Fruit fly (Drosophila melanogaster) whole organism, embryonic: ENCODE measurements around the gene CG31161.
A peak's percentile ranks its signal among the peaks of the same experiment; 100 is the strongest.

Experiments
- Bgb ChIP-seq: fragments of 200-800 bp; sonication (Bioruptor generic); IDR thresholded peaks from 2 replicates; pipeline ENCODE4 v1.3.6; 2022; ENCODE audit warnings: missing biosample characterization, missing genetic modification characterization; ENCODE audit not compliant: partially characterized antibody
- CG10209 ChIP-seq: fragments of 200-800 bp; sonication (Bioruptor generic); optimal IDR thresholded peaks from 3 replicates; lab custom pipeline; 2017; ENCODE audit warnings: missing biosample characterization, mild to moderate bottlenecking, missing genetic modification characterization, missing genetic modification reagents
- CG11560 ChIP-seq: fragments of 200-800 bp; sonication (Bioruptor generic); IDR thresholded peaks from 3 replicates; pipeline ENCODE4 v1.3.6; 2022; ENCODE audit warnings: missing biosample characterization, missing genetic modification characterization
- CG12219 ChIP-seq: fragments of 200-800 bp; sonication (Bioruptor generic); optimal IDR thresholded peaks from 3 replicates; lab custom pipeline; 2018; ENCODE audit warnings: missing biosample characterization, mild to moderate bottlenecking, missing genetic modification characterization
- CG12769 ChIP-seq: fragments of 200-800 bp; sonication (Bioruptor generic); optimal IDR thresholded peaks from 2 replicates; lab custom pipeline; 2019; ENCODE audit warnings: missing biosample characterization, mild to moderate bottlenecking, missing genetic modification characterization, moderate library complexity
- CG14667 ChIP-seq: fragments of 200-800 bp; sonication (Bioruptor generic); IDR thresholded peaks from 2 replicates; pipeline ENCODE4 v1.3.6; 2022; ENCODE audit warnings: missing biosample characterization, missing genetic modification characterization
- CG14710 ChIP-seq: fragments of 200-800 bp; sonication (Bioruptor generic); optimal IDR thresholded peaks from 3 replicates; lab custom pipeline; 2019; ENCODE audit warnings: missing biosample characterization, mild to moderate bottlenecking, missing genetic modification characterization, moderate library complexity
- CG2116 ChIP-seq: fragments of 200-800 bp; sonication (Bioruptor generic); optimal IDR thresholded peaks from 3 replicates; lab custom pipeline; 2018; ENCODE audit warnings: missing biosample characterization, mild to moderate bottlenecking, missing genetic modification characterization
- CG32532 ChIP-seq: fragments of 200-800 bp; sonication (Bioruptor generic); IDR thresholded peaks from 2 replicates; pipeline ENCODE4 v1.3.6; 2022; ENCODE audit warnings: missing biosample characterization, missing genetic modification characterization
- CG32767 ChIP-seq: fragments of 200-800 bp; sonication (Bioruptor generic); IDR thresholded peaks from 2 replicates; pipeline ENCODE4 v1.3.6; 2022; ENCODE audit warnings: missing biosample characterization, missing genetic modification characterization
- CG3281 ChIP-seq: fragments of 200-800 bp; sonication (Bioruptor generic); optimal IDR thresholded peaks from 3 replicates; lab custom pipeline; 2017; ENCODE audit warnings: missing biosample characterization, mild to moderate bottlenecking, missing genetic modification characterization
- CG34224 ChIP-seq: fragments of 200-800 bp; sonication (Bioruptor generic); IDR thresholded peaks from 3 replicates; pipeline ENCODE4 v1.3.6; 2022; ENCODE audit warnings: missing biosample characterization, missing genetic modification characterization; ENCODE audit not compliant: partially characterized antibody
- CG4282 ChIP-seq: fragments of 200-800 bp; sonication (Bioruptor generic); optimal IDR thresholded peaks from 2 replicates; lab custom pipeline; 2016; ENCODE audit warnings: missing biosample characterization, missing genetic modification characterization
- CG4328 ChIP-seq: fragments of 200-800 bp; sonication (Bioruptor generic); optimal IDR thresholded peaks from 3 replicates; lab custom pipeline; 2017; ENCODE audit warnings: missing biosample characterization, missing genetic modification reagents, missing genetic modification characterization
- CG4617 ChIP-seq: fragments of 200-800 bp; sonication (Bioruptor generic); optimal IDR thresholded peaks from 3 replicates; lab custom pipeline; 2016; ENCODE audit warnings: missing biosample characterization, missing genetic modification characterization, borderline replicate concordance
- CG6791 ChIP-seq: fragments of 200-800 bp; sonication (Bioruptor generic); IDR thresholded peaks from 3 replicates; pipeline ENCODE4 v1.3.6; 2022; ENCODE audit warnings: missing biosample characterization, missing genetic modification characterization; ENCODE audit not compliant: partially characterized antibody
- CG7839 ChIP-seq: fragments of 200-800 bp; sonication (Bioruptor generic); optimal IDR thresholded peaks from 3 replicates; lab custom pipeline; 2018; ENCODE audit warnings: missing biosample characterization, mild to moderate bottlenecking, missing genetic modification characterization, moderate library complexity
- CG9797 ChIP-seq: fragments of 200-800 bp; sonication (Bioruptor generic); optimal IDR thresholded peaks from 3 replicates; lab custom pipeline; 2018; ENCODE audit warnings: missing biosample characterization, mild to moderate bottlenecking, missing genetic modification characterization
- Dp ChIP-seq: fragments of 200-800 bp; sonication (Bioruptor generic); optimal IDR thresholded peaks from 2 replicates; lab custom pipeline; 2018; ENCODE audit warnings: missing biosample characterization, mild to moderate bottlenecking, missing genetic modification characterization, moderate library complexity
- Dref ChIP-seq: fragments of 200-800 bp; sonication (Bioruptor generic); IDR thresholded peaks from 2 replicates; pipeline ENCODE4 v1.3.6; 2022; ENCODE audit warnings: missing biosample characterization, missing genetic modification characterization
- E2f2 ChIP-seq: fragments of 200-800 bp; sonication (Bioruptor generic); IDR thresholded peaks from 2 replicates; pipeline ENCODE4 v1.3.6; 2022; ENCODE audit warnings: missing biosample characterization, missing genetic modification characterization
- Ets97D ChIP-seq: fragments of 200-800 bp; sonication (Bioruptor generic); optimal IDR thresholded peaks from 3 replicates; lab custom pipeline; 2016; ENCODE audit warnings: missing biosample characterization, missing genetic modification characterization
- HLHmδ ChIP-seq: fragments of 200-800 bp; sonication (Bioruptor generic); optimal IDR thresholded peaks from 2 replicates; lab custom pipeline; 2018; ENCODE audit warnings: missing biosample characterization, mild to moderate bottlenecking, missing genetic modification characterization, moderate library complexity
- MBD-R2 ChIP-seq: fragments of 200-800 bp; sonication (Bioruptor generic); IDR thresholded peaks from 2 replicates; pipeline ENCODE4 v1.3.6; 2022; ENCODE audit warnings: missing biosample characterization, missing genetic modification characterization
- MESR4 ChIP-seq: fragments of 200-800 bp; sonication (Bioruptor generic); optimal IDR thresholded peaks from 2 replicates; lab custom pipeline; 2018; ENCODE audit warnings: missing biosample characterization, mild to moderate bottlenecking, missing genetic modification characterization, moderate library complexity
- Myb ChIP-seq: fragments of 200-800 bp; sonication (Bioruptor generic); optimal IDR thresholded peaks from 2 replicates; lab custom pipeline; 2016; ENCODE audit warnings: missing biosample characterization, missing genetic modification characterization
- NC2α ChIP-seq: fragments of 200-800 bp; sonication (Bioruptor generic); optimal IDR thresholded peaks from 2 replicates; lab custom pipeline; 2016; ENCODE audit warnings: missing biosample characterization, missing genetic modification characterization
- Opbp ChIP-seq: fragments of 200-800 bp; sonication (Bioruptor generic); IDR thresholded peaks from 3 replicates; pipeline ENCODE4 v1.3.6; 2022; ENCODE audit warnings: missing biosample characterization, missing genetic modification characterization; ENCODE audit not compliant: partially characterized antibody
- Rx ChIP-seq: fragments of 200-800 bp; sonication (Bioruptor generic); IDR thresholded peaks from 2 replicates; pipeline ENCODE4 v1.3.6; 2022; ENCODE audit warnings: missing biosample characterization, missing genetic modification characterization
- Scr ChIP-seq: fragments of 200-800 bp; sonication (Bioruptor generic); IDR thresholded peaks from 2 replicates; pipeline ENCODE4 v1.3.6; 2022; ENCODE audit warnings: missing biosample characterization, missing genetic modification characterization; ENCODE audit not compliant: partially characterized antibody
- abd-A ChIP-seq: fragments of 200-800 bp; sonication (Bioruptor generic); optimal IDR thresholded peaks from 3 replicates; lab custom pipeline; 2019; ENCODE audit warnings: missing biosample characterization, mild to moderate bottlenecking, missing genetic modification characterization, moderate library complexity
- ac ChIP-seq: fragments of 200-800 bp; sonication (Bioruptor generic); optimal IDR thresholded peaks from 3 replicates; lab custom pipeline; 2017; ENCODE audit warnings: missing biosample characterization, mild to moderate bottlenecking, missing genetic modification characterization
- chinmo ChIP-seq: fragments of 200-800 bp; sonication (Bioruptor generic); IDR thresholded peaks from 4 replicates; pipeline ENCODE4 v1.3.6; 2022; ENCODE audit warnings: missing biosample characterization, missing genetic modification characterization; ENCODE audit not compliant: partially characterized antibody
- crp ChIP-seq, 2 experiments: fragments of 200-800 bp; sonication (Bioruptor generic); optimal IDR thresholded peaks; 2 replicates in 1 of 2; 3 replicates in 1 of 2; lab custom pipeline; 2017; ENCODE audit warnings: missing biosample characterization in 2 of 2, missing genetic modification characterization in 2 of 2, mild to moderate bottlenecking in 1 of 2, moderate library complexity in 1 of 2
- fd96Cb ChIP-seq: fragments of 200-800 bp; sonication (Bioruptor generic); optimal IDR thresholded peaks from 2 replicates; lab custom pipeline; 2018; ENCODE audit warnings: missing biosample characterization, mild to moderate bottlenecking, missing genetic modification characterization, moderate library complexity
- gsb ChIP-seq: fragments of 200-800 bp; sonication (Bioruptor generic); IDR thresholded peaks from 2 replicates; pipeline ENCODE4 v1.3.6; 2022; ENCODE audit warnings: missing biosample characterization, missing genetic modification characterization
- hbn ChIP-seq: fragments of 200-800 bp; sonication (Bioruptor generic); IDR thresholded peaks from 2 replicates; pipeline ENCODE4 v1.3.6; 2022; ENCODE audit warnings: missing biosample characterization, missing genetic modification characterization; ENCODE audit not compliant: partially characterized antibody
- lab ChIP-seq: fragments of 200-800 bp; sonication (Bioruptor generic); optimal IDR thresholded peaks from 3 replicates; lab custom pipeline; 2017; ENCODE audit warnings: missing biosample characterization, missing genetic modification characterization, mild to moderate bottlenecking, moderate library complexity, missing genetic modification reagents
- nau ChIP-seq: fragments of 200-800 bp; sonication (Bioruptor generic); optimal IDR thresholded peaks from 3 replicates; lab custom pipeline; 2017; ENCODE audit warnings: missing biosample characterization, mild to moderate bottlenecking, missing genetic modification characterization, missing genetic modification reagents
- pros ChIP-seq: fragments of 200-800 bp; sonication (Bioruptor generic); optimal IDR thresholded peaks from 3 replicates; lab custom pipeline; 2019; ENCODE audit warnings: missing biosample characterization, mild to moderate bottlenecking, missing genetic modification characterization, moderate library complexity
- ro ChIP-seq: fragments of 200-800 bp; sonication (Bioruptor generic); IDR thresholded peaks from 2 replicates; pipeline ENCODE4 v1.3.6; 2022; ENCODE audit warnings: missing biosample characterization, missing genetic modification characterization
- sc ChIP-seq, 3 experiments: fragments of >200 bp in 2 of 3; fragments of 200-800 bp in 1 of 3; sonication (Bioruptor generic) in 1 of 3; optimal IDR thresholded peaks; 2 replicates in 2 of 3; 3 replicates in 1 of 3; lab custom pipeline; 2017; ENCODE audit warnings: mild to moderate bottlenecking in 1 of 3, missing biosample characterization in 1 of 3, missing genetic modification characterization in 1 of 3, missing genetic modification reagents in 1 of 3
- sens ChIP-seq: fragments of 200-800 bp; sonication (Bioruptor generic); peaks from one replicate; lab custom pipeline; 2016; ENCODE audit warnings: missing biosample characterization, missing genetic modification characterization
- slp2 ChIP-seq: fragments of 200-800 bp; sonication (Bioruptor generic); optimal IDR thresholded peaks from 2 replicates; lab custom pipeline; 2016; ENCODE audit warnings: missing biosample characterization, missing genetic modification characterization
- stwl ChIP-seq: fragments of 200-800 bp; sonication (Bioruptor generic); optimal IDR thresholded peaks from 3 replicates; lab custom pipeline; 2018; ENCODE audit warnings: missing biosample characterization, mild to moderate bottlenecking, missing genetic modification characterization, moderate library complexity
- twi ChIP-seq: fragments of 200-800 bp; optimal IDR thresholded peaks from 2 replicates; lab custom pipeline; 2019; ENCODE audit warnings: missing biosample characterization, mild to moderate bottlenecking, missing genetic modification characterization, moderate library complexity
- wdn ChIP-seq: fragments of 200-800 bp; sonication (Bioruptor generic); IDR thresholded peaks from 2 replicates; pipeline ENCODE4 v1.3.6; 2022; ENCODE audit warnings: missing biosample characterization, missing genetic modification characterization
- z ChIP-seq: fragments of 200-800 bp; sonication (Bioruptor generic); IDR thresholded peaks from 3 replicates; pipeline ENCODE4 v1.3.6; 2022; ENCODE audit warnings: missing biosample characterization, missing genetic modification characterization
- zen2 ChIP-seq: fragments of 200-800 bp; sonication (Bioruptor generic); IDR thresholded peaks from 3 replicates; pipeline ENCODE4 v1.3.6; 2022; ENCODE audit warnings: missing biosample characterization, missing genetic modification characterization; ENCODE audit not compliant: partially characterized antibody
- zfh1 ChIP-seq: fragments of 200-800 bp; sonication (Bioruptor generic); IDR thresholded peaks from 3 replicates; pipeline ENCODE4 v1.3.6; 2022; ENCODE audit warnings: missing biosample characterization, missing genetic modification characterization

Gene CG31161

dm6 chr3R:22618280-22618679 is 2.0 kb downstream of the CG31161 start, which contains the start of gene mRpL45 (continued):
- TF ChIP-seq CG9797 (peak; percentile 20), CG14710 (tag; lab: Kevin White, UChicago) (peak; percentile 9), z (no peak), CG12219 (GFP tag; lab: Kevin White, UChicago) (no peak), Dp (GFP tag; lab: Kevin White, UChicago) (peak; percentile 60), crp (GFP tag; optimal IDR thresholded peaks at IDR 0.05; lab: Kevin White, UChicago) (peak in 1 of 2 experiments; percentile 80), MBD-R2 (peak; percentile 84), NC2α (GFP tag; lab: Kevin White, UChicago) (no peak), Myb (GFP tag; lab: Kevin White, UChicago) (peak; percentile 85), zfh1 (GFP tag; lab: Robert Waterston, UW) (no peak), HLHmδ (no peak), CG34224 (peak; percentile 78), CG2116 (peak; percentile 59), zen2 (GFP tag; lab: Robert Waterston, UW) (0 out of 3 replicates have a peak, but pooled peaks have one; percentile 37), gsb (GFP tag; lab: Robert Waterston, UW) (no peak), CG6791 (GFP tag; lab: Robert Waterston, UW) (peak; percentile 77), sc (optimal IDR thresholded peaks at IDR 0.05; lab: Kevin White, UChicago) (no peak), sc (GFP tag; optimal IDR thresholded peaks at IDR 0.05; lab: Kevin White, UChicago) (no peak), sens (peak; percentile 47), stwl (peak; percentile 74), Dref (GFP tag; lab: Robert Waterston, UW) (peak; percentile 84), Opbp (peak; percentile 36; the same call in 2 of the 3 replicates), Scr (GFP tag; lab: Robert Waterston, UW) (peak; percentile 54), E2f2 (peak; percentile 67), hbn (GFP tag; lab: Robert Waterston, UW) (peak; percentile 22; the same call in 1 of the 2 replicates), CG4617 (GFP tag; lab: Kevin White, UChicago) (peak; percentile 20)

dm6 chr3R:22624737-22625136 is 8.4 kb downstream of the CG31161 start:
- peak; percentile 69 for TF ChIP-seq fd96Cb (tag; lab: Kevin White, UChicago)
- no peak for TF ChIP-seq pros (GFP tag; lab: Kevin White, UChicago)
- TF ChIP-seq CG32532 (GFP tag; lab: Robert Waterston, UW): peak; percentile 61; the same call in 1 of the 2 replicates
- no peak for TF ChIP-seq twi (tag; lab: Kevin White, UChicago)
- TF ChIP-seq chinmo (GFP tag; lab: Robert Waterston, UW): no peak
- no peak for TF ChIP-seq CG4328 (GFP tag; lab: Kevin White, UChicago)
- peak; percentile 61 for TF ChIP-seq CG32767 (GFP tag; lab: Robert Waterston, UW)
- no peak for TF ChIP-seq Bgb (GFP tag; lab: Robert Waterston, UW)
- 0 out of 3 replicates have a peak, but pooled peaks have one; percentile 57 for TF ChIP-seq CG11560 (tag; lab: Robert Waterston, UW)
- TF ChIP-seq ac (GFP tag; lab: Kevin White, UChicago): no peak
- TF ChIP-seq MESR4: no peak
- peak; percentile 74 for TF ChIP-seq Rx
- no peak for TF ChIP-seq ro (GFP tag; lab: Robert Waterston, UW)
- TF ChIP-seq Ets97D: no peak
- TF ChIP-seq wdn: 0 out of 2 replicates have a peak, but pooled peaks have one; percentile 41
- no peak for TF ChIP-seq CG4282 (GFP tag; lab: Kevin White, UChicago)
- no peak for TF ChIP-seq lab (GFP tag; lab: Kevin White, UChicago)
- peak; percentile 28 for TF ChIP-seq CG3281 (GFP tag; lab: Kevin White, UChicago)
- no peak for TF ChIP-seq CG7839 (tag; lab: Kevin White, UChicago)
- TF ChIP-seq CG14667: peak; percentile 53; the same call in 1 of the 2 replicates
- TF ChIP-seq abd-A (tag; lab: Kevin White, UChicago): no peak
- peak; percentile 40 for TF ChIP-seq slp2 (GFP tag; lab: Kevin White, UChicago)
- peak; percentile 42 for TF ChIP-seq CG10209
- no peak for TF ChIP-seq nau
- TF ChIP-seq CG12769 (tag; lab: Kevin White, UChicago): no peak
